Worm (Caenorhabditis elegans) whole organism, early embryonic: ENCODE measurements around the gene C34H4.2.

ENCODE experiments used
- B0310.2 ChIP-seq: sonication (generic microtip); optimal IDR thresholded peaks from 2 replicates; lab custom pipeline; 2016; ENCODE audit warnings: mild to moderate bottlenecking, missing genetic modification characterization, missing compliant biosample characterization
- ama-1 ChIP-seq: fragments of 150-350 bp; optimal IDR thresholded peaks from 2 replicates; lab custom pipeline; 2014
- ceh-13 ChIP-seq: fragments of 200-800 bp; sonication (Bioruptor generic); optimal IDR thresholded peaks from 2 replicates; lab custom pipeline; 2018; ENCODE audit warnings: mild to moderate bottlenecking, missing genetic modification characterization, missing compliant biosample characterization
- flt-1 ChIP-seq: fragments of 200-800 bp; sonication (Bioruptor generic); IDR thresholded peaks from 2 replicates; pipeline ENCODE4 v1.3.6; 2022; ENCODE audit warnings: missing genetic modification characterization, missing compliant biosample characterization
- hmg-4 ChIP-seq: fragments of 200-800 bp; sonication (Bioruptor generic); optimal IDR thresholded peaks from 2 replicates; lab custom pipeline; 2018; ENCODE audit warnings: mild to moderate bottlenecking, missing genetic modification characterization, missing compliant biosample characterization
- pes-1 ChIP-seq: fragments of 200-800 bp; sonication (Bioruptor generic); IDR thresholded peaks from 2 replicates; pipeline ENCODE4 v1.3.6; 2022; ENCODE audit warnings: missing genetic modification reagents, missing genetic modification characterization, missing compliant biosample characterization
- scrt-1 ChIP-seq: fragments of 200-800 bp; sonication (Bioruptor generic); IDR thresholded peaks from 2 replicates; pipeline ENCODE4 v1.3.6; 2022; ENCODE audit warnings: missing genetic modification characterization, missing compliant biosample characterization

- TF ChIP-seq ama-1 (lab: Kevin White, UChicago), result no peak
- TF ChIP-seq hmg-4 (GFP tag; lab: Kevin White, UChicago), result no peak
- no peak for TF ChIP-seq B0310.2
- TF ChIP-seq pes-1 (GFP tag; lab: Robert Waterston, UW), result no peak
- TF ChIP-seq flt-1 (GFP tag; lab: Robert Waterston, UW), result no peak
- no peak for TF ChIP-seq ceh-13 (GFP tag; lab: Kevin White, UChicago)
- TF ChIP-seq scrt-1 (GFP tag; lab: Robert Waterston, UW), result no peak
Observed at ce11 chrIV:1548457-1548861, 5.1 kb upstream of the C34H4.2 start, which contains the start of gene col-107.
